Fruit fly (Drosophila melanogaster) Kc167 (cell line): ENCODE data around the gene CG14840.

Source experiments
- Myc ChIP-seq: fragments of >200 bp; optimal IDR thresholded peaks from 2 replicates; lab custom pipeline; 2017; ENCODE audit warnings: missing external identifiers
- Sin3A ChIP-seq: fragments of >200 bp; optimal IDR thresholded peaks from 2 replicates; lab custom pipeline; 2018; ENCODE audit warnings: missing external identifiers
- insv ChIP-seq: fragments of >200 bp; optimal IDR thresholded peaks from 3 replicates; lab custom pipeline; 2018; ENCODE audit warnings: missing external identifiers
- psq ChIP-seq: fragments of >200 bp; optimal IDR thresholded peaks from 2 replicates; lab custom pipeline; 2017; ENCODE audit warnings: missing external identifiers

dm6 chr3R:14217839-14218238, 43.2 kb downstream of the CG14840 start, which contains the start of gene CG9649:
- no peak for TF ChIP-seq psq (lab: Kevin White, UChicago)
- no peak for TF ChIP-seq Myc (lab: Kevin White, UChicago)
- no peak for TF ChIP-seq insv
- no peak for TF ChIP-seq Sin3A (lab: Kevin White, UChicago)
